Fruit fly (Drosophila melanogaster) Kc167 (cell line): ENCODE data around the gene scpr-B.

Experiments
- Myc ChIP-seq: fragments of >200 bp; optimal IDR thresholded peaks from 2 replicates; lab custom pipeline; 2017; ENCODE audit warnings: missing external identifiers
- h ChIP-seq: fragments of >200 bp; optimal IDR thresholded peaks from 3 replicates; lab custom pipeline; 2018; ENCODE audit warnings: missing external identifiers
- ttk ChIP-seq: sonication (Bioruptor generic); optimal IDR thresholded peaks from 2 replicates; lab custom pipeline; 2017; ENCODE audit warnings: missing external identifiers

- TF ChIP-seq Myc (lab: Kevin White, UChicago) (no peak), h (lab: Kevin White, UChicago) (no peak), ttk (no peak)
Observed at dm6 chr3R:11197389-11197716, 43.4 kb downstream of the scpr-B start, which contains the start of gene cu.
